Worm (Caenorhabditis elegans) whole organism, young adult: ENCODE measurements around the gene F42H10.2.

Source experiments
- B0035.1 ChIP-seq: sonication (generic microtip); optimal IDR thresholded peaks from 2 replicates; lab custom pipeline; 2016; ENCODE audit warnings: missing genetic modification characterization, mild to moderate bottlenecking, missing compliant biosample characterization, missing genotype, missing genetic modification reagents
- C06A6.2 ChIP-seq: fragments of 200-800 bp; sonication (Bioruptor generic); conservative IDR thresholded peaks from 2 replicates; pipeline ENCODE4 v1.3.6; 2022; ENCODE audit warnings: missing genetic modification characterization, missing compliant biosample characterization
- C17E4.6 ChIP-seq: fragments of 200-800 bp; sonication (Bioruptor generic); IDR thresholded peaks from 2 replicates; pipeline ENCODE4 v1.3.6; 2022; ENCODE audit warnings: missing genetic modification reagents, missing genetic modification characterization, missing compliant biosample characterization
- D2030.7 ChIP-seq: fragments of 200-800 bp; sonication (Bioruptor generic); IDR thresholded peaks from 2 replicates; pipeline ENCODE4 v1.3.6; 2022; ENCODE audit warnings: missing genetic modification reagents, missing genetic modification characterization, missing compliant biosample characterization
- F10E7.11 ChIP-seq: sonication (generic microtip); optimal IDR thresholded peaks from 2 replicates; lab custom pipeline; 2017; ENCODE audit warnings: mild to moderate bottlenecking, missing genetic modification characterization, moderate library complexity, missing compliant biosample characterization
- F22D6.2 ChIP-seq: sonication (generic microtip); optimal IDR thresholded peaks from 2 replicates; lab custom pipeline; 2016; ENCODE audit warnings: mild to moderate bottlenecking, missing genetic modification characterization, missing compliant biosample characterization
- F33H1.4 ChIP-seq: fragments of 200-800 bp; sonication (Bioruptor generic); IDR thresholded peaks from 2 replicates; pipeline ENCODE4 v1.3.6; 2022; ENCODE audit warnings: missing genetic modification reagents, missing genetic modification characterization, missing compliant biosample characterization
- F52B5.7 ChIP-seq: sonication (generic microtip); optimal IDR thresholded peaks from 2 replicates; lab custom pipeline; 2016; ENCODE audit warnings: mild to moderate bottlenecking, missing genetic modification characterization, missing compliant biosample characterization
- F55B11.4 ChIP-seq: sonication (generic microtip); optimal IDR thresholded peaks from 2 replicates; lab custom pipeline; 2016; ENCODE audit warnings: missing compliant biosample characterization, missing genetic modification characterization, borderline replicate concordance; ENCODE audit not compliant: insufficient read depth
- F57A8.1 ChIP-seq: fragments of 200-800 bp; sonication (Bioruptor generic); optimal IDR thresholded peaks from 2 replicates; lab custom pipeline; 2018; ENCODE audit warnings: mild to moderate bottlenecking, missing genetic modification characterization, moderate library complexity, missing compliant biosample characterization
- T07F8.4 ChIP-seq: sonication (generic microtip); optimal IDR thresholded peaks from 2 replicates; lab custom pipeline; 2016; ENCODE audit warnings: mild to moderate bottlenecking, missing genetic modification characterization, moderate library complexity, missing compliant biosample characterization
- T26A5.8 ChIP-seq: sonication (generic microtip); optimal IDR thresholded peaks from 2 replicates; lab custom pipeline; 2016; ENCODE audit warnings: missing genetic modification characterization, missing compliant biosample characterization
- Y53F4B.3 ChIP-seq: fragments of 200-800 bp; sonication (Bioruptor generic); IDR thresholded peaks from 2 replicates; pipeline ENCODE4 v1.3.6; 2022; ENCODE audit warnings: missing genetic modification reagents, missing genetic modification characterization, missing compliant biosample characterization
- Y53G8AR.9 ChIP-seq: fragments of 200-800 bp; sonication (Bioruptor generic); conservative IDR thresholded peaks from 2 replicates; pipeline ENCODE4 v1.3.6; 2022; ENCODE audit warnings: missing genetic modification reagents, missing genetic modification characterization, missing compliant biosample characterization
- Y56A3A.18 ChIP-seq: fragments of 200-800 bp; sonication (Bioruptor generic); IDR thresholded peaks from 2 replicates; pipeline ENCODE4 v1.3.6; 2022; ENCODE audit warnings: missing genetic modification reagents, missing genetic modification characterization, missing compliant biosample characterization
- akir-1 ChIP-seq: fragments of 200-800 bp; sonication (Bioruptor generic); optimal IDR thresholded peaks from 2 replicates; lab custom pipeline; 2018; ENCODE audit warnings: mild to moderate bottlenecking, missing genetic modification characterization, moderate library complexity, missing compliant biosample characterization
- atf-7 ChIP-seq: sonication (generic microtip); optimal IDR thresholded peaks from 2 replicates; lab custom pipeline; 2017; ENCODE audit warnings: mild to moderate bottlenecking, missing genetic modification characterization, missing compliant biosample characterization
- athp-1 ChIP-seq: sonication (generic microtip); optimal IDR thresholded peaks from 2 replicates; lab custom pipeline; 2017; ENCODE audit warnings: mild to moderate bottlenecking, missing genetic modification characterization, missing compliant biosample characterization
- attf-3 ChIP-seq: fragments of 200-800 bp; sonication (Bioruptor generic); conservative IDR thresholded peaks from 2 replicates; pipeline ENCODE4 v1.3.6; 2022; ENCODE audit warnings: missing genetic modification reagents, missing genetic modification characterization, missing compliant biosample characterization
- cebp-1 ChIP-seq, 2 experiments: fragments of 200-800 bp in 1 of 2; sonication (Bioruptor generic) in 1 of 2; sonication (generic microtip) in 1 of 2; IDR thresholded peaks in 1 of 2; optimal IDR thresholded peaks in 1 of 2; 2 replicates each; pipeline versions ENCODE4 v1.3.6 to Lab custom; 2017 to 2022; ENCODE audit warnings: missing compliant biosample characterization in 2 of 2, missing genetic modification characterization in 2 of 2, mild to moderate bottlenecking in 1 of 2, missing genetic modification reagents in 1 of 2, moderate library complexity in 1 of 2
- ceh-40 ChIP-seq: fragments of 200-800 bp; sonication (Bioruptor generic); IDR thresholded peaks from 2 replicates; pipeline ENCODE4 v1.3.6; 2022; ENCODE audit warnings: missing genetic modification characterization, missing compliant biosample characterization
- ceh-79 ChIP-seq: sonication (generic microtip); optimal IDR thresholded peaks from 2 replicates; lab custom pipeline; 2017; ENCODE audit warnings: mild to moderate bottlenecking, missing genetic modification characterization, missing compliant biosample characterization
- ceh-91 ChIP-seq: fragments of 200-800 bp; sonication (Bioruptor generic); IDR thresholded peaks from 2 replicates; pipeline ENCODE4 v1.3.6; 2022; ENCODE audit warnings: missing genetic modification reagents, missing genetic modification characterization, missing compliant biosample characterization
- dpl-1 ChIP-seq: fragments of 150-350 bp; optimal IDR thresholded peaks from 2 replicates; lab custom pipeline; 2014; ENCODE audit warnings: missing biosample characterization, missing genetic modification reagents, missing genetic modification characterization
- egl-18 ChIP-seq: fragments of 200-800 bp; sonication (Bioruptor generic); IDR thresholded peaks from 2 replicates; pipeline ENCODE4 v1.3.6; 2022; ENCODE audit warnings: missing genetic modification reagents, missing genetic modification characterization, missing compliant biosample characterization
- egrh-3 ChIP-seq: fragments of 200-800 bp; sonication (Bioruptor generic); IDR thresholded peaks from 2 replicates; pipeline ENCODE4 v1.3.6; 2022; ENCODE audit warnings: missing genetic modification reagents, missing genetic modification characterization, missing compliant biosample characterization
- gei-17 ChIP-seq: fragments of 200-800 bp; sonication (Bioruptor generic); optimal IDR thresholded peaks from 2 replicates; lab custom pipeline; 2018; ENCODE audit warnings: mild to moderate bottlenecking, missing genetic modification characterization, missing compliant biosample characterization
- hmg-1.2 ChIP-seq: fragments of 200-800 bp; sonication (Bioruptor generic); IDR thresholded peaks from 2 replicates; pipeline ENCODE4 v1.3.6; 2022; ENCODE audit warnings: missing genetic modification reagents, missing genetic modification characterization, missing compliant biosample characterization
- hsf-1 ChIP-seq: fragments of 200-800 bp; sonication (Bioruptor generic); IDR thresholded peaks from 2 replicates; pipeline ENCODE4 v1.3.6; 2022; ENCODE audit warnings: missing genetic modification reagents, missing genetic modification characterization, missing compliant biosample characterization
- lag-1 ChIP-seq: fragments of 200-800 bp; sonication (Bioruptor generic); IDR thresholded peaks from 2 replicates; pipeline ENCODE4 v1.3.6; 2022; ENCODE audit warnings: missing genetic modification reagents, missing genetic modification characterization, missing compliant biosample characterization
- let-526 ChIP-seq: fragments of 200-800 bp; sonication (Bioruptor generic); IDR thresholded peaks from 2 replicates; pipeline ENCODE4 v1.3.6; 2022; ENCODE audit warnings: missing genetic modification reagents, missing genetic modification characterization, missing compliant biosample characterization
- let-607 ChIP-seq, 2 experiments: fragments of 200-800 bp in 1 of 2; sonication (Bioruptor generic) in 1 of 2; sonication (generic microtip) in 1 of 2; optimal IDR thresholded peaks; 2 replicates each; lab custom pipeline; 2016 to 2018; ENCODE audit warnings: mild to moderate bottlenecking in 2 of 2, missing compliant biosample characterization in 2 of 2, missing genetic modification characterization in 2 of 2, moderate library complexity in 2 of 2, missing genotype in 1 of 2
- lin-26 ChIP-seq: fragments of 200-800 bp; sonication (Bioruptor generic); IDR thresholded peaks from 2 replicates; pipeline ENCODE4 v1.3.6; 2022; ENCODE audit warnings: missing genetic modification reagents, missing genetic modification characterization, missing compliant biosample characterization
- lin-54 ChIP-seq: fragments of 200-800 bp; sonication (Bioruptor generic); optimal IDR thresholded peaks from 2 replicates; lab custom pipeline; 2018; ENCODE audit warnings: mild to moderate bottlenecking, missing genetic modification characterization, missing compliant biosample characterization
- madf-10 ChIP-seq: sonication (generic microtip); optimal IDR thresholded peaks from 2 replicates; lab custom pipeline; 2016; ENCODE audit warnings: mild to moderate bottlenecking, missing genetic modification characterization, missing compliant biosample characterization
- madf-3 ChIP-seq: fragments of 200-800 bp; sonication (Bioruptor generic); IDR thresholded peaks from 2 replicates; pipeline ENCODE4 v1.3.6; 2022; ENCODE audit warnings: missing genetic modification reagents, missing genetic modification characterization, missing compliant biosample characterization
- madf-8 ChIP-seq: fragments of 200-800 bp; sonication (Bioruptor generic); conservative IDR thresholded peaks from 2 replicates; pipeline ENCODE4 v1.3.6; 2022; ENCODE audit warnings: missing genetic modification reagents, missing genetic modification characterization, missing compliant biosample characterization
- mel-28 ChIP-seq: sonication (generic microtip); optimal IDR thresholded peaks from 2 replicates; lab custom pipeline; 2016; ENCODE audit warnings: borderline replicate concordance, mild to moderate bottlenecking, missing genetic modification characterization, missing compliant biosample characterization
- nhr-120 ChIP-seq: fragments of 200-800 bp; sonication (Bioruptor generic); IDR thresholded peaks from 2 replicates; pipeline ENCODE4 v1.3.6; 2022; ENCODE audit warnings: missing genetic modification characterization, missing compliant biosample characterization
- nhr-179 ChIP-seq: sonication (generic microtip); optimal IDR thresholded peaks from 2 replicates; lab custom pipeline; 2016; ENCODE audit warnings: mild to moderate bottlenecking, missing genetic modification characterization, missing compliant biosample characterization
- pbrm-1 ChIP-seq: fragments of 200-800 bp; sonication (Bioruptor generic); IDR thresholded peaks from 2 replicates; pipeline ENCODE4 v1.3.6; 2022; ENCODE audit warnings: missing genetic modification reagents, missing genetic modification characterization, missing compliant biosample characterization
- rcor-1 ChIP-seq: fragments of 200-800 bp; sonication (Bioruptor generic); IDR thresholded peaks from 2 replicates; pipeline ENCODE4 v1.3.6; 2022; ENCODE audit warnings: missing genetic modification reagents, missing genetic modification characterization, missing compliant biosample characterization
- rpc-1 ChIP-seq, 2 experiments: fragments of 150-350 bp in 1 of 2; sonication (generic microtip) in 1 of 2; optimal IDR thresholded peaks; 2 replicates each; lab custom pipeline; 2014 to 2018; ENCODE audit warnings: missing biosample characterization in 1 of 2, missing genetic modification characterization in 1 of 2, missing genetic modification reagents in 1 of 2, missing genotype in 1 of 2
- somi-1 ChIP-seq: fragments of 200-800 bp; sonication (Bioruptor generic); optimal IDR thresholded peaks from 2 replicates; lab custom pipeline; 2018; ENCODE audit warnings: mild to moderate bottlenecking, missing genetic modification characterization, missing compliant biosample characterization
- tbx-9 ChIP-seq: sonication (generic microtip); optimal IDR thresholded peaks from 2 replicates; lab custom pipeline; 2016; ENCODE audit warnings: borderline replicate concordance, missing genetic modification characterization, inconsistent platforms, missing compliant biosample characterization
- ztf-25 ChIP-seq: fragments of 200-800 bp; sonication (Bioruptor generic); IDR thresholded peaks from 2 replicates; pipeline ENCODE4 v1.3.6; 2022; ENCODE audit warnings: missing genetic modification reagents, missing genetic modification characterization, missing compliant biosample characterization
- ztf-26 ChIP-seq: sonication (generic microtip); optimal IDR thresholded peaks from 2 replicates; lab custom pipeline; 2017; ENCODE audit warnings: missing genetic modification characterization, missing compliant biosample characterization

F42H10.2 gene

DNA sequence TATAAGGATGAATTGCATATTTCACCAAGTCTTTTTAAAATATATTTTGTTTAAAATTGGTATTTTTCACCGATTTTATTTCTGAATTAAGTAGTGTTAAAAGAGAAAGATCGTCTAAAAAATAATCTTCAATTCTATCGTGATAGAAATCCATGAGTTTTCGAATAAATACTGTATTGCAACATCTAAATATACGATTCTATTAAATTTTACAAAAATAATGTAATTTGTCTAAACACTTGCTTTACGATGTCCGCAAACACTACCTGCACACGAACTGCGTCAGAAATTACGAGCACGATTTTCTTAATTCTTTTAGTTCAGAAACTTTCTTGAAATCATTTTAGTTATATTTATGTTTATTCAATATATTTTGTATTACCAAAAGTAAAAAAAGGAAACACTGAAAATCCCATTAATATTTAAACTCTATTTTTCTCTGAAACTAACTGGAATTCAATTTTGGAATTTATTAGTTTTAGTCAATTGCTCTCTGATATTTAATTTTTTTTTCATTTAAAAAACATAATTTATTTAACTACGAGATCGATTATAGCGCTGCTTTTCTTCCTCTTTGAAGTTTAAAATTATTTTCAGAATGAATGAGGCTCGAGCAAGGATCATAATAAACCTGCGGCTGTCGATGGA is 41.1 kb upstream of the F42H10.2 start, which contains the start of gene mrpl-32 (continued):
- TF ChIP-seq hmg-1.2 (GFP tag; lab: Robert Waterston, UW) = peak; percentile 27; the same call in 1 of the 2 replicates
- no peak for TF ChIP-seq ceh-40 (GFP tag; lab: Robert Waterston, UW)
- no peak for TF ChIP-seq ztf-25 (GFP tag; lab: Robert Waterston, UW)
- 0 out of 2 replicates have a peak, but pooled peaks have one; percentile 19 for TF ChIP-seq pbrm-1 (GFP tag; lab: Robert Waterston, UW)
- no peak for TF ChIP-seq dpl-1 (GFP tag; lab: Kevin White, UChicago)
- TF ChIP-seq ztf-26 = no peak
- TF ChIP-seq nhr-120 (GFP tag; lab: Robert Waterston, UW) = no peak
- peak; percentile 39 for TF ChIP-seq atf-7
- TF ChIP-seq Y53F4B.3 (GFP tag; lab: Robert Waterston, UW) = no peak
- no peak for TF ChIP-seq somi-1 (GFP tag; lab: Kevin White, UChicago)
- no peak for TF ChIP-seq F55B11.4 (tag; lab: Kevin White, UChicago)
- no peak for TF ChIP-seq madf-3 (GFP tag; lab: Robert Waterston, UW)
- no peak for TF ChIP-seq lag-1 (GFP tag; lab: Robert Waterston, UW)
- no peak for TF ChIP-seq ceh-91 (GFP tag; lab: Robert Waterston, UW)
- no peak for TF ChIP-seq nhr-179 (tag; lab: Kevin White, UChicago)
- TF ChIP-seq F33H1.4 (GFP tag; lab: Robert Waterston, UW) = peak; percentile 33; the same call in 1 of the 2 replicates
- TF ChIP-seq rpc-1 (optimal IDR thresholded peaks at IDR 0.05; lab: Kevin White, UChicago) = peak; percentile 8
- no peak for TF ChIP-seq rpc-1 (tag; optimal IDR thresholded peaks at IDR 0.05; lab: Kevin White, UChicago)
- TF ChIP-seq D2030.7 = no peak
- no peak for TF ChIP-seq madf-10 (tag; lab: Kevin White, UChicago)
- peak; percentile 76 for TF ChIP-seq Y53G8AR.9 (GFP tag; lab: Robert Waterston, UW)
- peak; percentile 20 for TF ChIP-seq ceh-79 (tag; lab: Kevin White, UChicago)
- TF ChIP-seq attf-3 (GFP tag; lab: Robert Waterston, UW) = 0 out of 2 replicates have a peak, but pooled peaks have one; percentile 33
- no peak for TF ChIP-seq B0035.1 (tag; lab: Kevin White, UChicago)
- TF ChIP-seq C06A6.2 (GFP tag; lab: Robert Waterston, UW) = no peak
- no peak for TF ChIP-seq egl-18 (GFP tag; lab: Robert Waterston, UW)
- TF ChIP-seq mel-28 (tag; lab: Kevin White, UChicago) = no peak
- TF ChIP-seq let-607 (tag; optimal IDR thresholded peaks at IDR 0.05; lab: Kevin White, UChicago) = no peak
- TF ChIP-seq let-526 (GFP tag; lab: Robert Waterston, UW) = no peak
- TF ChIP-seq cebp-1 (GFP tag; IDR thresholded peaks at IDR 0.05; lab: Robert Waterston, UW) = no peak
- peak; percentile 28 for TF ChIP-seq cebp-1 (tag; optimal IDR thresholded peaks at IDR 0.05; lab: Kevin White, UChicago)
- peak; percentile 66 for TF ChIP-seq athp-1 (tag; lab: Kevin White, UChicago)
- TF ChIP-seq F22D6.2 (tag; lab: Kevin White, UChicago) = no peak
- TF ChIP-seq C17E4.6 (GFP tag; lab: Robert Waterston, UW) = no peak
- no peak for TF ChIP-seq akir-1 (GFP tag; lab: Kevin White, UChicago)
- no peak for TF ChIP-seq egrh-3
- TF ChIP-seq tbx-9 (tag; lab: Kevin White, UChicago) = no peak
- TF ChIP-seq gei-17 (GFP tag; lab: Kevin White, UChicago) = no peak
- TF ChIP-seq hsf-1 (GFP tag; lab: Robert Waterston, UW) = peak; percentile 87
- TF ChIP-seq lin-26 (GFP tag; lab: Robert Waterston, UW) = no peak
- no peak for TF ChIP-seq F57A8.1 (GFP tag; lab: Kevin White, UChicago)
- no peak for TF ChIP-seq F52B5.7 (tag; lab: Kevin White, UChicago)
- TF ChIP-seq F10E7.11 = peak; percentile 81
- no peak for TF ChIP-seq madf-8
- TF ChIP-seq Y56A3A.18 (GFP tag; lab: Robert Waterston, UW) = peak; percentile 82; the same call in 1 of the 2 replicates
- no peak for TF ChIP-seq T07F8.4 (tag; lab: Kevin White, UChicago)
- peak; percentile 62 for TF ChIP-seq lin-54 (GFP tag; lab: Kevin White, UChicago)
- 0 out of 2 replicates have a peak, but pooled peaks have one; percentile 5 for TF ChIP-seq rcor-1 (GFP tag; lab: Robert Waterston, UW)
- no peak for TF ChIP-seq T26A5.8
